Fruit fly (Drosophila melanogaster) whole organism, prepupa: ENCODE data around the gene CG7857.

Experiments
- CG31627 ChIP-seq: fragments of 200-800 bp; sonication (Bioruptor generic); optimal IDR thresholded peaks from 3 replicates; lab custom pipeline; 2016; ENCODE audit warnings: missing biosample characterization, missing genetic modification characterization
- CG6808 ChIP-seq: fragments of 200-800 bp; sonication (Bioruptor generic); optimal IDR thresholded peaks from 3 replicates; lab custom pipeline; 2017; ENCODE audit warnings: missing biosample characterization, missing genetic modification characterization, mild to moderate bottlenecking, moderate library complexity, missing genetic modification reagents
- CG8319 ChIP-seq: fragments of 200-800 bp; sonication (Bioruptor generic); optimal IDR thresholded peaks from 3 replicates; lab custom pipeline; 2016; ENCODE audit warnings: missing biosample characterization, missing genetic modification characterization
- Smox ChIP-seq: fragments of 200-800 bp; sonication (Bioruptor generic); optimal IDR thresholded peaks from 3 replicates; lab custom pipeline; 2016; ENCODE audit warnings: missing biosample characterization, missing genetic modification characterization
- Sox14 ChIP-seq: fragments of 200-800 bp; sonication (Bioruptor generic); optimal IDR thresholded peaks from 3 replicates; lab custom pipeline; 2016; ENCODE audit warnings: missing biosample characterization, missing genetic modification characterization
- fd59A ChIP-seq: fragments of 200-800 bp; sonication (Bioruptor generic); optimal IDR thresholded peaks from 2 replicates; lab custom pipeline; 2017; ENCODE audit warnings: missing biosample characterization, mild to moderate bottlenecking, missing genetic modification characterization, missing genetic modification reagents

dm6 chr3L:15526712-15527111 is 22.0 kb upstream of the CG7857 start, which contains the start of gene CG33985:
- TF ChIP-seq Smox (GFP tag; lab: Kevin White, UChicago): no peak
- no peak for TF ChIP-seq fd59A (GFP tag; lab: Kevin White, UChicago)
- TF ChIP-seq CG6808 (GFP tag; lab: Kevin White, UChicago): no peak
- TF ChIP-seq Sox14 (GFP tag; lab: Kevin White, UChicago): no peak
- TF ChIP-seq CG8319 (GFP tag; lab: Kevin White, UChicago): no peak
- TF ChIP-seq CG31627 (GFP tag; lab: Kevin White, UChicago): no peak
